Worm (Caenorhabditis elegans) whole organism, L2 larva: Measurements from ENCODE around the gene C28A5.6.

Source experiments
- R02D3.7 ChIP-seq: fragments of 150-350 bp; optimal IDR thresholded peaks from 2 replicates; lab custom pipeline; 2014; ENCODE audit warnings: missing biosample characterization, missing genetic modification characterization
- ceh-16 ChIP-seq: fragments of 150-350 bp; optimal IDR thresholded peaks from 2 replicates; lab custom pipeline; 2014; ENCODE audit warnings: missing biosample characterization, missing genetic modification characterization
- dmd-4 ChIP-seq: sonication (generic microtip); optimal IDR thresholded peaks from 2 replicates; lab custom pipeline; 2017; ENCODE audit warnings: missing biosample characterization, missing genetic modification characterization
- egl-27 ChIP-seq: sonication (generic microtip); optimal IDR thresholded peaks from 3 replicates; lab custom pipeline; 2017; ENCODE audit warnings: missing biosample characterization, missing genetic modification reagents, missing genetic modification characterization
- fos-1 ChIP-seq: fragments of 150-350 bp; optimal IDR thresholded peaks from 2 replicates; lab custom pipeline; 2014; ENCODE audit warnings: missing biosample characterization, missing genetic modification characterization
- mab-5 ChIP-seq: fragments of 150-350 bp; optimal IDR thresholded peaks from 2 replicates; lab custom pipeline; 2014; ENCODE audit warnings: missing biosample characterization, missing genetic modification characterization
- sma-3 ChIP-seq: sonication (generic microtip); optimal IDR thresholded peaks from 2 replicates; lab custom pipeline; 2016; ENCODE audit warnings: missing genetic modification reagents, missing genetic modification characterization, missing compliant biosample characterization
- unc-62 ChIP-seq: fragments of 150-350 bp; optimal IDR thresholded peaks from 2 replicates; lab custom pipeline; 2014; ENCODE audit warnings: missing biosample characterization, missing genetic modification reagents, missing genetic modification characterization

DNA sequence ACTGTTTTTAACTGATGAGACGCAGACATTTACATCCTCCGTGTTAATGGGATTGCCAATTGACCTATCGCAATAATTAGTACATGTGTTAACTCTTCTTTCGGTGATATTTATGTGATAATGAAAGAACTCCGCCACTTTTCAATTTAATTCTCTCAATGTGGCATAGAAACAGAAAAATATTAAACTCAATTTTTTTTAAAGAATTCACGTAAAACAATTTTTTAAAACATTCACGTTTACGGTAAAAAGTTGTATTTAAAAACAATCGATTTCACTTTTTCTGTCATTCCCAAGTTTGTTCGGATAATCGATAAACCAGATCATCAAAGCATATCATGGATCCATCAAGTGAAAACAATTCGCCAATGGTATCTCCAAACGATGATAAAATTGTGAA, 39.5 kb upstream of the C28A5.6 start, which contains the start of gene mstr-2:
- TF ChIP-seq fos-1 (tag; lab: Kevin White, UChicago) (no peak), R02D3.7 (no peak), ceh-16 (tag; lab: Kevin White, UChicago) (no peak), dmd-4 (no peak), egl-27 (tag; lab: Kevin White, UChicago) (no peak), sma-3 (GFP tag; lab: Kevin White, UChicago) (no peak), unc-62 (GFP tag; lab: Kevin White, UChicago) (no peak), mab-5 (no peak)
